Fruit fly (Drosophila melanogaster): ENCODE results near the gene glu.

The glu gene

dm6 chr2L:16738206-16738900 is at the start of gene glu, which contains the start of gene ChLD3:
TSS of gene glu (minus strand) at chr2L:16738388.
TSS of gene ChLD3 (plus strand) at chr2L:16738850.
- TF ChIP-seq CG8478 (optimal IDR thresholded peaks at IDR 0.05) (no peak), pan (optimal IDR thresholded peaks at IDR 0.05) (no peak), Dll (optimal IDR thresholded peaks at IDR 0.05) (no peak), usp (GFP tag; optimal IDR thresholded peaks at IDR 0.05) (no peak), EcR (GFP tag; optimal IDR thresholded peaks at IDR 0.05) (no peak), psq (optimal IDR thresholded peaks at IDR 0.05) (no peak)

DNA sequence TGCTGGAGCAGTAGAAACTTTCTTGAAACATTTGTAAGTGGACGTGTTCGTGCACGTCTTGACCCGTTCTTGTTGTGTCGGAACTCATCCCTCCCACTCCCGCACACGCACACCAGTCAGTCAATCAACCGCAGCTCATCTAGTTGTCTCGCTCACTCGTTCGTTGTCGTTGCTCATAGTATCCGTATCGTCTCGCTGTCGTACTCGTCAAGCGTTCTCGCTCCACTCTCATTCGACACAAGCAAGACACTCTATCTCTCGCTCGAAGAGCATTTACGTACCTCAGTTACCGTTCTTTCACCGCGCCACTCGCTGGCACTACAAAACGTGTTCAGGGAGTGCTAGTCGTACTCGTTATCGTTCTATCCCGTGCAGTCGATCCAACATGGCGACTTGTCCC is 49.4 kb upstream of the glu start:
- TF ChIP-seq EcR (GFP tag; optimal IDR thresholded peaks at IDR 0.05) (no peak), usp (GFP tag; optimal IDR thresholded peaks at IDR 0.05) (no peak), Dll (optimal IDR thresholded peaks at IDR 0.05) (no peak), CG8478 (optimal IDR thresholded peaks at IDR 0.05) (no peak), psq (optimal IDR thresholded peaks at IDR 0.05) (no peak), pan (optimal IDR thresholded peaks at IDR 0.05) (no peak)

DNA sequence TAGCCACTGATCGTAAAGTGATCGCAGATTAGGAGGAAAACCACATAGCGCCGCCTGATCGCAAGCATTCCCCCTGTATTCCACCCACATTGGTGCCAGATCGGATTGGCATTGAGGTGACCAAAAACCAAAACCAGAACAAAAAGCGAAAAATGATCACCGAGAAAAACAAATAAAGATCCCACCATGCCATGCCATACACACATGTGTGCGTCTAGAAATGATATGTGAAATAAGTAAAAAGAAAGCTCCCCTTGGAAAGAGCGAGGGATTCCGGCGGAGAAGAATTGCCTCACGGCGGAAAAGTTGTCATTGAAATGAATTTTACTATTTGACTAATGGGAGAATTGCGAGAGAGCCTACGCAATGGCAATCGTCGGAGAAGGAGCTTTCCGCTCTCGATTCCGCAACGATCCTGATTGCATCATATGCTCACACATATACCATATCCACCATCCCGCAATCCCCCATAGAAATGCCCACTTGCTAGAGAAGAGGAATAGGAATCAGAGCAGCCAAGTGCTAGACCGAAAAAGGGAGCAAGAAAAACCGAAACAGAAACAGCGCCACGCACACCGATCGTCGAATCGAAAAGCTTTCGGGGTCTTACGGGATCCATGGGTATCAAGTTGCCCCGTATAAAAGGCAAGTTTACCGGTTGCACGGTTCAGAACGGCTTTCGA is 28.0 kb upstream of the glu start, which contains the start of gene Mhc:
Gene Mhc, plus strand, starts transcription at position 497 of the 683 bp plus-strand sequence.
- TF ChIP-seq Dll (optimal IDR thresholded peaks at IDR 0.05) (no peak), EcR (GFP tag; optimal IDR thresholded peaks at IDR 0.05) (no peak), psq (optimal IDR thresholded peaks at IDR 0.05) (no peak), usp (GFP tag; optimal IDR thresholded peaks at IDR 0.05) (no peak), pan (optimal IDR thresholded peaks at IDR 0.05) (no peak), CG8478 (optimal IDR thresholded peaks at IDR 0.05) (no peak)

DNA sequence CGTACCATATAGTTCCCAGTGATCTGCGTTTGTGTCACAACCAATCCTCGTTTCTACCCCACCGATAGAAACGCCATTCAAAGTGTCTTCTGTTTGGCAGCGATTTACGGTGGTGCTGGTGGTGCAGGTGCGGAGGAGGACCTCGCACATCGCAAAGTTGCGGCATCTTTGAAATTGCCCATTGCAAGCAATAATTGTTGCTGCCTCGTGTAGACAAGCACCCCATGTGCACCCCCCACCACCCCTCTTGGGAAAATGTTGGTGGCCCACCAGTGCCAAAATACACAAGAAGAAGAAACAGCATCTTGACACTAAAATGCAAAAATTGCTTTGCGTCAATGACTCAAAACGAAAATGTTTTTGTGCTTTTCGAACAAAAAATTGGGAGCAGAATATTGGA is 26.3 kb upstream of the glu start:
- TF ChIP-seq CG8478 (optimal IDR thresholded peaks at IDR 0.05) (no peak), pan (optimal IDR thresholded peaks at IDR 0.05) (no peak), psq (optimal IDR thresholded peaks at IDR 0.05) (no peak), Dll (optimal IDR thresholded peaks at IDR 0.05) (no peak), EcR (GFP tag; optimal IDR thresholded peaks at IDR 0.05) (no peak), usp (GFP tag; optimal IDR thresholded peaks at IDR 0.05) (no peak)

dm6 chr2L:16761891-16762290 is 23.7 kb upstream of the glu start:
- TF ChIP-seq EcR (GFP tag; optimal IDR thresholded peaks at IDR 0.05) = no peak

dm6 chr2L:16760504-16761417 is 22.6 kb upstream of the glu start, which contains the start of gene ppk17:
TSS of gene ppk17 (minus strand) at chr2L:16760554.
- TF ChIP-seq CG8478 (optimal IDR thresholded peaks at IDR 0.05) = no peak
- TF ChIP-seq Dll (optimal IDR thresholded peaks at IDR 0.05) = no peak
- TF ChIP-seq EcR (GFP tag; optimal IDR thresholded peaks at IDR 0.05) = no peak
- TF ChIP-seq usp (GFP tag; optimal IDR thresholded peaks at IDR 0.05) = no peak

DNA sequence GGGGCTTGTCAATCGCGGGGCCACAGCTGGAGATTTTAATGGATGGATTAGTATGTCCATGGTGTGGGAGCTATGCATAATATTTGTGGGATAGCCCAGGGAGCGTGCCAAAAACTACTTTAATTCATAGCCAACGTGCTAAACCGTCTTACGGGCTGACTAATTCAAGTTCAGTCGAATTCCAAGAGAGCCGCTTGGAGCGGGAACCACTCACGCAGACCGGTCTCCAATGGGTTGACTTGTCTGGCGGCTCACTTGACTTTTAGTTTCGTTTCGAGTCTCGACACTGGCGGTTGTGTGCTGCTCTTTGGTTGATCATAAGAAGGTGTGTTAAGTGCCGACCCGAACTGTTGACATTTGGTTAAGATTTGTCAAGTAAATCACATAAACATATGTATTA is 15.9 kb upstream of the glu start, which contains the start of gene yellow-b:
Gene yellow-b, plus strand, starts transcription at position 263 of the 400 bp plus-strand sequence.
- TF ChIP-seq usp (GFP tag; optimal IDR thresholded peaks at IDR 0.05) (no peak), psq (optimal IDR thresholded peaks at IDR 0.05) (no peak), Dll (optimal IDR thresholded peaks at IDR 0.05) (no peak), pan (optimal IDR thresholded peaks at IDR 0.05) (no peak), CG8478 (optimal IDR thresholded peaks at IDR 0.05) (no peak), EcR (GFP tag; optimal IDR thresholded peaks at IDR 0.05) (no peak)

dm6 chr2L:16752340-16752739 is 14.2 kb upstream of the glu start:
- TF ChIP-seq usp (GFP tag; optimal IDR thresholded peaks at IDR 0.05) (no peak), psq (optimal IDR thresholded peaks at IDR 0.05) (no peak), pan (optimal IDR thresholded peaks at IDR 0.05) (no peak), EcR (GFP tag; optimal IDR thresholded peaks at IDR 0.05) (no peak), CG8478 (optimal IDR thresholded peaks at IDR 0.05) (no peak), Dll (optimal IDR thresholded peaks at IDR 0.05) (no peak)

dm6 chr2L:16747145-16747544 is 9.0 kb upstream of the glu start:
- TF ChIP-seq usp (GFP tag; optimal IDR thresholded peaks at IDR 0.05) (no peak), Dll (optimal IDR thresholded peaks at IDR 0.05) (no peak), pan (optimal IDR thresholded peaks at IDR 0.05) (no peak), psq (optimal IDR thresholded peaks at IDR 0.05) (no peak), EcR (GFP tag; optimal IDR thresholded peaks at IDR 0.05) (no peak), CG8478 (optimal IDR thresholded peaks at IDR 0.05) (no peak)

- TF ChIP-seq EcR (GFP tag; optimal IDR thresholded peaks at IDR 0.05) (no peak), Dll (optimal IDR thresholded peaks at IDR 0.05) (no peak), CG8478 (optimal IDR thresholded peaks at IDR 0.05) (no peak), psq (optimal IDR thresholded peaks at IDR 0.05) (no peak)
These were observed 5.0 kb upstream of the glu start, which contains the start of the genes LSm7 and BuGZ for dm6 chr2L:16743055-16743805. TSS of gene LSm7 (minus strand) at chr2L:16743100. TSS of gene BuGZ (plus strand) at chr2L:16743405.

DNA sequence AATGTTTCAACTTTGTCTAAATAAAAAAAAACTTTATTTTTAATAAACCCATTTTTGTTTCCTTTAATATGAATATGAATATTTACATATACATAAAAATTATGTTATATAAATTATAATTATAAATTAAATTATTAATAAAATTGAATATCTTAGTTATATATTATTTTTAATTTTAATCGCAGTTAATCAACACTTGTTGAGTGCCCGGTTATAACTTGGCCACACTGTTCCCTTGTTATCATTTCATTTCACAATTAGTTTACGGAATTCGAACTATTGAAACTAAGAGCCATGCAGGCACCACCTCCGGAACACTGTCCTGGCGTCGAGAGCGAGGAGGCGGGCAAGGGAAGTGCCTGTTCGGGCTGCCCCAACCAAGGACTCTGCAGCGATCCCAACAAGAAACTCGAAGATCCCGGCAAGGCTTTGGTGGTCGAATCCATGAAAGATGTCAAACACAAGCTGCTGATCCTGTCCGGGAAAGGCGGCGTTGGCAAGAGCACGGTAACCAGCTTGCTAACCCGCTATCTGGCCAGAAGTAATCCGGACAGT is 5.8 kb downstream of the glu start, which contains the start of gene Nubp1:
Gene Nubp1, plus strand, starts transcription at position 213 of the 555 bp plus-strand sequence.
- TF ChIP-seq CG8478 (optimal IDR thresholded peaks at IDR 0.05) (no peak), EcR (GFP tag; optimal IDR thresholded peaks at IDR 0.05) (no peak), Dll (optimal IDR thresholded peaks at IDR 0.05) (no peak), psq (optimal IDR thresholded peaks at IDR 0.05) (no peak), usp (GFP tag; optimal IDR thresholded peaks at IDR 0.05) (no peak), pan (optimal IDR thresholded peaks at IDR 0.05) (no peak)

All from whole organism.